Fruit fly (Drosophila melanogaster): Measurements from ENCODE around the gene CG31278.

Gene CG31278

DNA sequence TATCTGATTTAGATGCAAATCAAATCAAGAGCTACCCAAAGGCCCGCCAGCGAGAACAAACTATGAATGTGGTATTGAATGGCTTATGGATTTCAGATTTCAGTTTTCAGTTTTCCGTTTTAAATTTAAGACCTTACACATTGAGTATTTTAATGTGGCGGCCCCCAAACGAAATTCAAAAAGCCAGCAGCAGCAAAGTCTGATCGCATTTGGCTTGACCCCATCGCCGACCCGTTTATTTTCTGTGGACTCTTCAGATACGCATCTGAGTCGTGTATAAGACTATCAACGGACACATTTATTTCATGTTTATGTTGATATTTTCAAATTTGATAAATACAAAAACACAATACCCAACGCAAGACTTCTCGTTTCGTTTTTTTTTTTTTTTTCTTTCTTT is 48.6 kb downstream of the CG31278 start:
- TF ChIP-seq Mnt (GFP tag; optimal IDR thresholded peaks at IDR 0.05) (no peak), Hr96 (GFP tag; optimal IDR thresholded peaks at IDR 0.05) (no peak), CG7045 (GFP tag; optimal IDR thresholded peaks at IDR 0.05) (no peak), CG1620 (GFP tag; optimal IDR thresholded peaks at IDR 0.05) (no peak), CG33017 (tag; optimal IDR thresholded peaks at IDR 0.05) (no peak), CG14711 (tag; optimal IDR thresholded peaks at IDR 0.05) (no peak), Clk (GFP tag; optimal IDR thresholded peaks at IDR 0.05) (no peak), tj (GFP tag; optimal IDR thresholded peaks at IDR 0.05) (no peak), CG12768 (GFP tag; optimal IDR thresholded peaks at IDR 0.05) (no peak), CG7101 (tag; optimal IDR thresholded peaks at IDR 0.05) (no peak), cic (GFP tag; optimal IDR thresholded peaks at IDR 0.05) (no peak), kay (GFP tag; ENCODE audit: borderline replicate concordance) (no peak), pad (GFP tag; optimal IDR thresholded peaks at IDR 0.05) (no peak), bab1 (GFP tag; optimal IDR thresholded peaks at IDR 0.05) (no peak), CG5204 (GFP tag; optimal IDR thresholded peaks at IDR 0.05) (no peak)

DNA sequence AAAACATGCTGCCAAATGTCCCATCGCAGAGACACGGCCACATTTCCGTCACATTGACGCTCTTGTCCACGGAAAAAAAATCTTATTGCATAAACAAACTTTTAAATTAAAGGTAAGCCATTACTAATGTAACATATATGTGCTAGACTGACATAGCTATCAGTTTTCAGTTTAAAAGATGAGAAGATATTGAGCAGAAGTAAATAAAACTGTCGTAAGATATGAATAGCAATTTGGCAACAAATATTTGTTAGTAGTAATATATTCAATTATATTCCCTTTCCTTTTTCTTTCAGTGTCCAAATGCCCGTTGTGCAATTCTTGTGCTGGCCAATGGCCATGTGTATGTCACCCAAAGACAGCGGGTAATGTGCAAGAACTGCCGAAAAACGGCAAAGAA is 49.4 kb downstream of the CG31278 start:
- TF ChIP-seq CG12768 (GFP tag; optimal IDR thresholded peaks at IDR 0.05): no peak
- no peak for TF ChIP-seq pad (GFP tag; optimal IDR thresholded peaks at IDR 0.05)
- TF ChIP-seq Mnt (GFP tag; optimal IDR thresholded peaks at IDR 0.05): no peak
- no peak for TF ChIP-seq kay (GFP tag; ENCODE audit: borderline replicate concordance)
- no peak for TF ChIP-seq CG14711 (tag; optimal IDR thresholded peaks at IDR 0.05)
- no peak for TF ChIP-seq Clk (GFP tag; optimal IDR thresholded peaks at IDR 0.05)
- no peak for TF ChIP-seq Crg-1 (GFP tag; optimal IDR thresholded peaks at IDR 0.05)
- no peak for TF ChIP-seq bab1 (GFP tag; optimal IDR thresholded peaks at IDR 0.05)
- TF ChIP-seq CG1620 (GFP tag; optimal IDR thresholded peaks at IDR 0.05): no peak
- TF ChIP-seq cnc (optimal IDR thresholded peaks at IDR 0.05): no peak
- no peak for TF ChIP-seq CG7101 (tag; optimal IDR thresholded peaks at IDR 0.05)
- no peak for TF ChIP-seq CG5204 (GFP tag; optimal IDR thresholded peaks at IDR 0.05)
- TF ChIP-seq tj (GFP tag; optimal IDR thresholded peaks at IDR 0.05): no peak
- no peak for TF ChIP-seq toe (GFP tag; optimal IDR thresholded peaks at IDR 0.05)
- TF ChIP-seq CG33017 (tag; optimal IDR thresholded peaks at IDR 0.05): no peak
- TF ChIP-seq cic (GFP tag; optimal IDR thresholded peaks at IDR 0.05): no peak
- no peak for TF ChIP-seq Hr96 (GFP tag; optimal IDR thresholded peaks at IDR 0.05)
- no peak for TF ChIP-seq CG11617 (GFP tag; optimal IDR thresholded peaks at IDR 0.05)
- no peak for TF ChIP-seq ovo (GFP tag; optimal IDR thresholded peaks at IDR 0.05)

All from whole organism, adult.